Worm (Caenorhabditis elegans) whole organism, L4 larva: ENCODE data around the gene cam-1.

Experiments
- F10B5.3 ChIP-seq: sonication (generic microtip); optimal IDR thresholded peaks from 2 replicates; lab custom pipeline; 2016; ENCODE audit warnings: mild to moderate bottlenecking, missing genetic modification characterization, missing compliant biosample characterization
- R02D3.7 ChIP-seq: fragments of 150-350 bp; sonication (generic microtip); optimal IDR thresholded peaks from 3 replicates; lab custom pipeline; 2014; ENCODE audit warnings: missing biosample characterization, missing genetic modification characterization
- T20F7.1 ChIP-seq: fragments of 200-800 bp; sonication (Bioruptor generic); optimal IDR thresholded peaks from 2 replicates; lab custom pipeline; 2018; ENCODE audit warnings: mild to moderate bottlenecking, missing genetic modification characterization, missing compliant biosample characterization
- ZK337.2 ChIP-seq: fragments of 200-800 bp; sonication (Bioruptor generic); IDR thresholded peaks from 2 replicates; pipeline ENCODE4 v1.3.6; 2022; ENCODE audit warnings: missing genetic modification reagents, missing genetic modification characterization, missing compliant biosample characterization
- ZK546.5 ChIP-seq, 2 experiments: sonication (generic microtip); optimal IDR thresholded peaks; 2 replicates each; lab custom pipeline; 2017; ENCODE audit warnings: missing biosample characterization in 2 of 2, missing genetic modification characterization in 2 of 2
- aha-1 ChIP-seq: fragments of 150-350 bp; peaks from one replicate; lab custom pipeline; 2014; ENCODE audit warnings: missing biosample characterization, missing genetic modification characterization
- aly-2 ChIP-seq: sonication (generic microtip); optimal IDR thresholded peaks from 2 replicates; lab custom pipeline; 2018; ENCODE audit warnings: missing biosample characterization, missing genetic modification characterization
- arid-1 ChIP-seq: fragments of 200-800 bp; sonication (Bioruptor generic); conservative IDR thresholded peaks from 2 replicates; pipeline ENCODE4 v1.3.6; 2022; ENCODE audit warnings: missing genetic modification reagents, missing genetic modification characterization, missing compliant biosample characterization
- ceh-20 ChIP-seq: fragments of 200-800 bp; sonication (Bioruptor generic); IDR thresholded peaks from 2 replicates; pipeline ENCODE4 v1.3.6; 2022; ENCODE audit warnings: missing genetic modification reagents, missing genetic modification characterization, missing compliant biosample characterization
- ceh-32 ChIP-seq: sonication (generic microtip); optimal IDR thresholded peaks from 2 replicates; lab custom pipeline; 2016; ENCODE audit warnings: mild to moderate bottlenecking, missing genetic modification characterization, missing compliant biosample characterization; ENCODE audit not compliant: poor library complexity
- ceh-44 ChIP-seq: fragments of 200-800 bp; sonication (Bioruptor generic); IDR thresholded peaks from 2 replicates; pipeline ENCODE4 v1.3.6; 2022; ENCODE audit warnings: missing genetic modification reagents, missing genetic modification characterization, missing compliant biosample characterization
- ceh-62 ChIP-seq: sonication (generic microtip); optimal IDR thresholded peaks from 2 replicates; lab custom pipeline; 2017; ENCODE audit warnings: missing biosample characterization, missing genetic modification characterization
- ces-1 ChIP-seq: fragments of 150-350 bp; sonication (generic microtip); optimal IDR thresholded peaks from 4 replicates; lab custom pipeline; 2014; ENCODE audit warnings: missing biosample characterization, missing genetic modification reagents, missing genetic modification characterization
- cey-2 ChIP-seq: sonication (generic microtip); optimal IDR thresholded peaks from 3 replicates; lab custom pipeline; 2017; ENCODE audit warnings: missing genetic modification characterization, mild to moderate bottlenecking, missing compliant biosample characterization, antibody characterized with exemption, borderline replicate concordance; ENCODE audit not compliant: insufficient read depth
- ctbp-1 ChIP-seq: fragments of 200-800 bp; sonication (Bioruptor generic); IDR thresholded peaks from 2 replicates; pipeline ENCODE4 v1.3.6; 2022; ENCODE audit warnings: missing genetic modification reagents, missing genetic modification characterization, missing compliant biosample characterization
- daf-16 ChIP-seq, 3 experiments: sonication (generic microtip); optimal IDR thresholded peaks; 2 replicates each; lab custom pipeline; 2016 to 2017; ENCODE audit warnings: missing genetic modification characterization in 3 of 3, missing genetic modification reagents in 3 of 3, mild to moderate bottlenecking in 2 of 3, missing compliant biosample characterization in 2 of 3, missing biosample characterization in 1 of 3, moderate library complexity in 1 of 3
- daf-8 ChIP-seq: fragments of 200-800 bp; sonication (Bioruptor generic); IDR thresholded peaks from 2 replicates; pipeline ENCODE4 v1.3.6; 2022; ENCODE audit warnings: missing genetic modification characterization, missing compliant biosample characterization
- dmd-8 ChIP-seq: fragments of 200-800 bp; sonication (Bioruptor generic); IDR thresholded peaks from 2 replicates; pipeline ENCODE4 v1.3.6; 2022; ENCODE audit warnings: missing genetic modification characterization, missing compliant biosample characterization
- dmd-9 ChIP-seq: fragments of 200-800 bp; sonication (Bioruptor generic); IDR thresholded peaks from 2 replicates; pipeline ENCODE4 v1.3.6; 2022; ENCODE audit warnings: missing genetic modification reagents, missing genetic modification characterization, missing compliant biosample characterization
- duxl-1 ChIP-seq: sonication (generic microtip); optimal IDR thresholded peaks from 2 replicates; lab custom pipeline; 2016; ENCODE audit warnings: mild to moderate bottlenecking, missing genetic modification characterization, moderate library complexity, missing compliant biosample characterization; ENCODE audit not compliant: poor library complexity
- egl-43 ChIP-seq: fragments of 200-800 bp; sonication (Bioruptor generic); IDR thresholded peaks from 2 replicates; pipeline ENCODE4 v1.3.6; 2022; ENCODE audit warnings: missing genetic modification reagents, missing genetic modification characterization, missing compliant biosample characterization
- fos-1 ChIP-seq: fragments of 150-350 bp; optimal IDR thresholded peaks from 2 replicates; lab custom pipeline; 2014; ENCODE audit warnings: missing biosample characterization, missing genetic modification characterization
- hmg-1.1 ChIP-seq: fragments of 200-800 bp; sonication (Bioruptor generic); IDR thresholded peaks from 2 replicates; pipeline ENCODE4 v1.3.6; 2022; ENCODE audit warnings: missing genetic modification reagents, missing genetic modification characterization, missing compliant biosample characterization
- lin-13 ChIP-seq: fragments of 150-350 bp; optimal IDR thresholded peaks from 2 replicates; lab custom pipeline; 2014; ENCODE audit warnings: missing biosample characterization, missing genetic modification reagents, missing genetic modification characterization
- lin-29 ChIP-seq: fragments of 200-800 bp; sonication (Bioruptor generic); IDR thresholded peaks from 2 replicates; pipeline ENCODE4 v1.3.6; 2022; ENCODE audit warnings: missing genetic modification reagents, missing genetic modification characterization, missing compliant biosample characterization
- lsy-2 ChIP-seq, 2 experiments: fragments of 150-350 bp in 1 of 2; sonication (generic microtip) in 1 of 2; optimal IDR thresholded peaks; 2 replicates each; lab custom pipeline; 2014 to 2017; ENCODE audit warnings: missing biosample characterization in 2 of 2, missing genetic modification characterization in 2 of 2
- madf-5 ChIP-seq, 2 experiments: fragments of 200-800 bp; sonication (Bioruptor generic); IDR thresholded peaks; 2 replicates each; pipeline ENCODE4 v1.3.6; 2022; ENCODE audit warnings: missing compliant biosample characterization in 2 of 2, missing genetic modification characterization in 2 of 2
- madf-9 ChIP-seq: fragments of 200-800 bp; sonication (Bioruptor generic); conservative IDR thresholded peaks from 2 replicates; pipeline ENCODE4 v1.3.6; 2022; ENCODE audit warnings: missing genetic modification reagents, missing genetic modification characterization, missing compliant biosample characterization
- mep-1 ChIP-seq: fragments of 150-350 bp; sonication (generic microtip); optimal IDR thresholded peaks from 3 replicates; lab custom pipeline; 2014; ENCODE audit warnings: missing biosample characterization, missing genetic modification characterization
- nhr-10 ChIP-seq: fragments of 150-350 bp; optimal IDR thresholded peaks from 2 replicates; lab custom pipeline; 2014; ENCODE audit warnings: missing biosample characterization, missing genetic modification characterization
- nhr-102 ChIP-seq: sonication (generic microtip); optimal IDR thresholded peaks from 2 replicates; lab custom pipeline; 2016; ENCODE audit warnings: mild to moderate bottlenecking, missing genetic modification characterization, moderate library complexity, missing compliant biosample characterization
- nhr-11 ChIP-seq: fragments of 150-350 bp; optimal IDR thresholded peaks from 2 replicates; lab custom pipeline; 2014; ENCODE audit warnings: missing biosample characterization, missing genetic modification characterization
- nhr-28 ChIP-seq: fragments of 150-350 bp; optimal IDR thresholded peaks from 2 replicates; lab custom pipeline; 2014; ENCODE audit warnings: missing biosample characterization, missing genetic modification characterization
- nhr-76 ChIP-seq: fragments of 150-350 bp; optimal IDR thresholded peaks from 2 replicates; lab custom pipeline; 2014; ENCODE audit warnings: missing biosample characterization, missing genetic modification characterization
- nhr-77 ChIP-seq: fragments of 150-350 bp; optimal IDR thresholded peaks from 2 replicates; lab custom pipeline; 2014; ENCODE audit warnings: missing biosample characterization, missing genetic modification characterization
- tra-1 ChIP-seq: fragments of 200-800 bp; sonication (Bioruptor generic); IDR thresholded peaks from 2 replicates; pipeline ENCODE4 v1.3.6; 2022; ENCODE audit warnings: missing genetic modification reagents, missing genetic modification characterization, missing compliant biosample characterization
- unc-39 ChIP-seq: sonication (generic microtip); optimal IDR thresholded peaks from 2 replicates; lab custom pipeline; 2017; ENCODE audit warnings: missing biosample characterization, missing genetic modification characterization
- unc-62 ChIP-seq, 3 experiments: fragments of 150-350 bp in 1 of 3; sonication (generic microtip); optimal IDR thresholded peaks in 2 of 3; peaks in 1 of 3; 1 replicate in 1 of 3; 2 replicates in 2 of 3; lab custom pipeline; 2014 to 2017; ENCODE audit warnings: missing biosample characterization in 3 of 3, missing genetic modification characterization in 3 of 3, missing genetic modification reagents in 3 of 3, missing genotype in 1 of 3
- vab-7 ChIP-seq: fragments of 200-800 bp; sonication (Bioruptor generic); IDR thresholded peaks from 2 replicates; pipeline ENCODE4 v1.3.6; 2022; ENCODE audit warnings: missing genetic modification reagents, missing genetic modification characterization, missing compliant biosample characterization
- zfp-2 ChIP-seq: sonication (generic microtip); optimal IDR thresholded peaks from 2 replicates; lab custom pipeline; 2016; ENCODE audit warnings: mild to moderate bottlenecking, missing genetic modification characterization, missing compliant biosample characterization
- ztf-11 ChIP-seq: fragments of 150-350 bp; optimal IDR thresholded peaks from 2 replicates; lab custom pipeline; 2014; ENCODE audit warnings: missing biosample characterization, missing genetic modification characterization
- ztf-7 ChIP-seq: fragments of 150-350 bp; optimal IDR thresholded peaks from 2 replicates; lab custom pipeline; 2014; ENCODE audit warnings: missing biosample characterization, missing genetic modification characterization

Gene cam-1

DNA sequence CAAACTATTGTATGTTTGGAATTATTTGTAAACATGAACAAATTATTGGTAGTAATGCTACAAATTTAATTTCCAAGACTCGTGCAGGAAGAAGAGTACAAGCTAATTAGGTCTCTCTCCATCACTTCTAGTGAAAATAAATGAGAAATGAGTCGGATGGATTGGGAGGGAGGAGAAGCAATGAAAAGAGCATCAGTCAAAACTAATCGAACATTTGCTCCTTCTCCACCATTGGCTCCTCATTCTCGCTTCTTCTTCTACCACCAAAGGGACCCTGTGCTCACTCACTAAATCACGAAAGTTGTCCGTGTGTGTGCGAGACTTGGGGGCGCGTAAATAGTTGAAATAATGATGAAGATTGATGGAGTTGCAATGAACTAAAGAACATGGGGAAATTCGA lies 3.3 kb downstream of the cam-1 start (continued):
- TF ChIP-seq ceh-20 (peak; percentile 61; the same call in 1 of the 2 replicates), lin-29 (GFP tag; lab: Robert Waterston, UW) (no peak), cey-2 (tag; lab: Kevin White, UChicago) (no peak), nhr-102 (tag; lab: Kevin White, UChicago) (no peak), fos-1 (tag; lab: Kevin White, UChicago) (no peak), unc-39 (tag; lab: Kevin White, UChicago) (no peak), madf-5 (GFP tag; IDR thresholded peaks at IDR 0.05; lab: Robert Waterston, UW) (no peak), dmd-9 (no peak), T20F7.1 (GFP tag; lab: Kevin White, UChicago) (no peak), duxl-1 (tag; lab: Kevin White, UChicago) (no peak), nhr-10 (tag; lab: Kevin White, UChicago) (no peak), dmd-8 (GFP tag; lab: Robert Waterston, UW) (no peak), nhr-76 (tag; lab: Kevin White, UChicago) (no peak), nhr-11 (tag; lab: Kevin White, UChicago) (peak; percentile 54), zfp-2 (tag; lab: Kevin White, UChicago) (no peak), ces-1 (GFP tag; lab: Kevin White, UChicago) (no peak), unc-62 (GFP tag; optimal IDR thresholded peaks at IDR 0.05 in 1 of 2; lab: Kevin White, UChicago) (peak in 1 of 2 experiments; percentile 93), unc-62 (tag; optimal IDR thresholded peaks at IDR 0.05; lab: Kevin White, UChicago) (no peak), madf-9 (GFP tag; lab: Robert Waterston, UW) (no peak), daf-8 (GFP tag; lab: Robert Waterston, UW) (no peak), hmg-1.1 (GFP tag; lab: Robert Waterston, UW) (no peak), ceh-62 (no peak), ZK546.5 (tag; optimal IDR thresholded peaks at IDR 0.05; lab: Kevin White, UChicago) (no peak), arid-1 (GFP tag; lab: Robert Waterston, UW) (no peak), lsy-2 (tag; optimal IDR thresholded peaks at IDR 0.05; lab: Kevin White, UChicago) (peak in 1 of 2 experiments; percentile 19), F10B5.3 (tag; lab: Kevin White, UChicago) (no peak), nhr-28 (tag; lab: Kevin White, UChicago) (no peak), ZK337.2 (GFP tag; lab: Robert Waterston, UW) (no peak), aly-2 (tag; lab: Kevin White, UChicago) (no peak), mep-1 (tag; lab: Kevin White, UChicago) (no peak), ztf-7 (no peak), daf-16 (GFP tag; optimal IDR thresholded peaks at IDR 0.05; lab: Kevin White, UChicago) (peak in 1 of 2 experiments; percentile 49), daf-16 (tag; optimal IDR thresholded peaks at IDR 0.05; lab: Kevin White, UChicago) (no peak), R02D3.7 (tag; lab: Kevin White, UChicago) (no peak), ceh-44 (GFP tag; lab: Robert Waterston, UW) (no peak), ceh-32 (tag; lab: Kevin White, UChicago) (no peak)
- TF ChIP-seq, all 104 proteins: peak for 7

DNA sequence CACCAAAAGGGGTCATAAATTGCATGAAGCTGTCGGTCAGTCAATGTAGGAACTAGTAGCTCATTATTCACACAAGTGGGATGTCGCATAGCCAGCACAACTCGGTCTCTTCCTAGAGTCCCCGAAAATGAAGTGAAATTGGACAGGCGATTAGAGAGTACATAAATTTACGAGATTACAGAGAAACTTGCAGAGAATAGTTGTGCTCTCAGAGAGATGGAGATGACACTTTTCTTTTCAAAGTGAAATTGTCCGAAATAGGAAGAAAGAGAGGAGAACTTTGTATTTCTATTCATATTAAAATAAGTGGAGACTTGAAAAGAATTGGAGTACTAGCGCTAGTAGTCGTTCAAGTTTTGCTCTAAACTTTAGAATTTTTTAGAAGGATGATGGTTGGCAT lies 4.5 kb downstream of the cam-1 start:
- no peak for TF ChIP-seq daf-8 (GFP tag; lab: Robert Waterston, UW)
- TF ChIP-seq egl-43 (GFP tag; lab: Robert Waterston, UW): no peak
- no peak for TF ChIP-seq tra-1 (GFP tag; lab: Robert Waterston, UW)
- TF ChIP-seq ztf-11: no peak
- no peak for TF ChIP-seq lin-29 (GFP tag; lab: Robert Waterston, UW)
- TF ChIP-seq aha-1 (tag; lab: Kevin White, UChicago): peak; percentile 23
- no peak for TF ChIP-seq vab-7
- 0 out of 2 replicates have a peak, but pooled peaks have one; percentile 17 for TF ChIP-seq ctbp-1 (GFP tag; lab: Robert Waterston, UW)
- TF ChIP-seq T20F7.1 (GFP tag; lab: Kevin White, UChicago): no peak
- no peak for TF ChIP-seq lin-13 (GFP tag; lab: Kevin White, UChicago)
- peak in 1 of 2 experiments; percentile 67 for TF ChIP-seq unc-62 (GFP tag; optimal IDR thresholded peaks at IDR 0.05 in 1 of 2; lab: Kevin White, UChicago)
- no peak for TF ChIP-seq unc-62 (tag; optimal IDR thresholded peaks at IDR 0.05; lab: Kevin White, UChicago)
- TF ChIP-seq nhr-77 (tag; lab: Kevin White, UChicago): no peak
